Worm (Caenorhabditis elegans) whole organism, young adult: Measurements from ENCODE around the gene npp-27.

Experiments used
- B0035.1 ChIP-seq: sonication (generic microtip); optimal IDR thresholded peaks from 2 replicates; lab custom pipeline; 2016; ENCODE audit warnings: missing genetic modification characterization, mild to moderate bottlenecking, missing compliant biosample characterization, missing genotype, missing genetic modification reagents
- C06A6.2 ChIP-seq: fragments of 200-800 bp; sonication (Bioruptor generic); conservative IDR thresholded peaks from 2 replicates; pipeline ENCODE4 v1.3.6; 2022; ENCODE audit warnings: missing genetic modification characterization, missing compliant biosample characterization
- F22D6.2 ChIP-seq: sonication (generic microtip); optimal IDR thresholded peaks from 2 replicates; lab custom pipeline; 2016; ENCODE audit warnings: mild to moderate bottlenecking, missing genetic modification characterization, missing compliant biosample characterization
- F23B12.7 ChIP-seq: sonication (generic microtip); optimal IDR thresholded peaks from 2 replicates; lab custom pipeline; 2017; ENCODE audit warnings: missing genetic modification characterization, mild to moderate bottlenecking, missing compliant biosample characterization, antibody characterized with exemption, moderate library complexity; ENCODE audit not compliant: insufficient read depth
- F33H1.4 ChIP-seq: fragments of 200-800 bp; sonication (Bioruptor generic); IDR thresholded peaks from 2 replicates; pipeline ENCODE4 v1.3.6; 2022; ENCODE audit warnings: missing genetic modification reagents, missing genetic modification characterization, missing compliant biosample characterization
- F37B4.10 ChIP-seq: fragments of 200-800 bp; sonication (Bioruptor generic); IDR thresholded peaks from 2 replicates; pipeline ENCODE4 v1.3.6; 2022; ENCODE audit warnings: missing genetic modification characterization, missing compliant biosample characterization
- F49E8.2 ChIP-seq: sonication (generic microtip); optimal IDR thresholded peaks from 3 replicates; lab custom pipeline; 2017; ENCODE audit warnings: missing genetic modification characterization, mild to moderate bottlenecking, missing compliant biosample characterization, antibody characterized with exemption, moderate library complexity; ENCODE audit not compliant: insufficient read depth
- K11D2.4 ChIP-seq: fragments of 200-800 bp; sonication (Bioruptor generic); IDR thresholded peaks from 2 replicates; pipeline ENCODE4 v1.3.6; 2022; ENCODE audit warnings: missing genetic modification reagents, missing genetic modification characterization, missing compliant biosample characterization
- Y53F4B.3 ChIP-seq: fragments of 200-800 bp; sonication (Bioruptor generic); IDR thresholded peaks from 2 replicates; pipeline ENCODE4 v1.3.6; 2022; ENCODE audit warnings: missing genetic modification reagents, missing genetic modification characterization, missing compliant biosample characterization
- Y53G8AR.9 ChIP-seq: fragments of 200-800 bp; sonication (Bioruptor generic); conservative IDR thresholded peaks from 2 replicates; pipeline ENCODE4 v1.3.6; 2022; ENCODE audit warnings: missing genetic modification reagents, missing genetic modification characterization, missing compliant biosample characterization
- Y67H2A.10 ChIP-seq: fragments of 200-800 bp; sonication (Bioruptor generic); conservative IDR thresholded peaks from 2 replicates; pipeline ENCODE4 v1.3.6; 2022; ENCODE audit warnings: missing genetic modification reagents, missing genetic modification characterization, missing compliant biosample characterization
- ama-1 ChIP-seq, 3 experiments: fragments of 150-350 bp in 1 of 3; sonication (generic microtip) in 2 of 3; optimal IDR thresholded peaks; 2 replicates each; lab custom pipeline; 2014 to 2018; ENCODE audit warnings: missing biosample characterization in 2 of 3, missing genetic modification characterization in 2 of 3, missing genetic modification reagents in 2 of 3
- aptf-3 ChIP-seq: fragments of 200-800 bp; sonication (Bioruptor generic); IDR thresholded peaks from 2 replicates; pipeline ENCODE4 v1.3.6; 2022; ENCODE audit warnings: missing genetic modification characterization, missing compliant biosample characterization
- attf-6 ChIP-seq: fragments of 200-800 bp; sonication (Bioruptor generic); IDR thresholded peaks from 2 replicates; pipeline ENCODE4 v1.3.6; 2022; ENCODE audit warnings: missing genetic modification reagents, missing genetic modification characterization, missing compliant biosample characterization
- cebp-2 ChIP-seq: fragments of 200-800 bp; sonication (Bioruptor generic); IDR thresholded peaks from 2 replicates; pipeline ENCODE4 v1.3.6; 2022; ENCODE audit warnings: missing genetic modification characterization, missing compliant biosample characterization
- ceh-27 ChIP-seq: fragments of 200-800 bp; sonication (Bioruptor generic); optimal IDR thresholded peaks from 2 replicates; lab custom pipeline; 2018; ENCODE audit warnings: mild to moderate bottlenecking, missing genetic modification characterization, moderate library complexity, missing compliant biosample characterization
- ceh-58 ChIP-seq: fragments of 200-800 bp; sonication (Bioruptor generic); IDR thresholded peaks from 2 replicates; pipeline ENCODE4 v1.3.6; 2022; ENCODE audit warnings: missing genetic modification characterization, missing compliant biosample characterization
- chd-7 ChIP-seq: sonication (generic microtip); optimal IDR thresholded peaks from 2 replicates; lab custom pipeline; 2016; ENCODE audit warnings: mild to moderate bottlenecking, missing genetic modification characterization, moderate library complexity, missing compliant biosample characterization
- egrh-3 ChIP-seq: fragments of 200-800 bp; sonication (Bioruptor generic); IDR thresholded peaks from 2 replicates; pipeline ENCODE4 v1.3.6; 2022; ENCODE audit warnings: missing genetic modification reagents, missing genetic modification characterization, missing compliant biosample characterization
- fkh-3 ChIP-seq: sonication (generic microtip); optimal IDR thresholded peaks from 2 replicates; lab custom pipeline; 2016; ENCODE audit warnings: mild to moderate bottlenecking, missing genetic modification characterization, missing compliant biosample characterization
- gei-17 ChIP-seq: fragments of 200-800 bp; sonication (Bioruptor generic); optimal IDR thresholded peaks from 2 replicates; lab custom pipeline; 2018; ENCODE audit warnings: mild to moderate bottlenecking, missing genetic modification characterization, missing compliant biosample characterization
- him-1 ChIP-seq: sonication (generic microtip); optimal IDR thresholded peaks from 2 replicates; lab custom pipeline; 2016; ENCODE audit warnings: missing genotype, missing genetic modification reagents, missing genetic modification characterization, missing compliant biosample characterization
- hmg-20 ChIP-seq: fragments of 200-800 bp; sonication (Bioruptor generic); IDR thresholded peaks from 2 replicates; pipeline ENCODE4 v1.3.6; 2022; ENCODE audit warnings: missing genetic modification reagents, missing genetic modification characterization, missing compliant biosample characterization
- let-526 ChIP-seq: fragments of 200-800 bp; sonication (Bioruptor generic); IDR thresholded peaks from 2 replicates; pipeline ENCODE4 v1.3.6; 2022; ENCODE audit warnings: missing genetic modification reagents, missing genetic modification characterization, missing compliant biosample characterization
- lin-40 ChIP-seq: sonication (generic microtip); optimal IDR thresholded peaks from 2 replicates; lab custom pipeline; 2016; ENCODE audit warnings: missing genetic modification characterization, mild to moderate bottlenecking, missing compliant biosample characterization, missing genotype, missing genetic modification reagents
- lir-1 ChIP-seq: fragments of 200-800 bp; sonication (Bioruptor generic); conservative IDR thresholded peaks from 2 replicates; pipeline ENCODE4 v1.3.6; 2022; ENCODE audit warnings: missing genetic modification reagents, missing genetic modification characterization, missing compliant biosample characterization
- lsl-1 ChIP-seq: fragments of 200-800 bp; sonication (Bioruptor generic); optimal IDR thresholded peaks from 2 replicates; lab custom pipeline; 2018; ENCODE audit warnings: mild to moderate bottlenecking, missing genetic modification characterization, moderate library complexity, missing compliant biosample characterization
- madf-3 ChIP-seq: fragments of 200-800 bp; sonication (Bioruptor generic); IDR thresholded peaks from 2 replicates; pipeline ENCODE4 v1.3.6; 2022; ENCODE audit warnings: missing genetic modification reagents, missing genetic modification characterization, missing compliant biosample characterization
- madf-6 ChIP-seq: fragments of 200-800 bp; sonication (Bioruptor generic); IDR thresholded peaks from 2 replicates; pipeline ENCODE4 v1.3.6; 2022; ENCODE audit warnings: missing genetic modification reagents, missing genetic modification characterization, missing compliant biosample characterization
- nhr-27 ChIP-seq: fragments of 200-800 bp; sonication (Bioruptor generic); optimal IDR thresholded peaks from 2 replicates; lab custom pipeline; 2018; ENCODE audit warnings: mild to moderate bottlenecking, missing genetic modification characterization, moderate library complexity, missing compliant biosample characterization
- nhr-90 ChIP-seq: sonication (generic microtip); optimal IDR thresholded peaks from 2 replicates; lab custom pipeline; 2016; ENCODE audit warnings: missing genotype, mild to moderate bottlenecking, missing genetic modification characterization, missing compliant biosample characterization
- rcor-1 ChIP-seq: fragments of 200-800 bp; sonication (Bioruptor generic); IDR thresholded peaks from 2 replicates; pipeline ENCODE4 v1.3.6; 2022; ENCODE audit warnings: missing genetic modification reagents, missing genetic modification characterization, missing compliant biosample characterization
- repo-1 ChIP-seq: sonication (generic microtip); optimal IDR thresholded peaks from 2 replicates; lab custom pipeline; 2017; ENCODE audit warnings: mild to moderate bottlenecking, missing genetic modification characterization, missing compliant biosample characterization
- rpc-1 ChIP-seq, 2 experiments: fragments of 150-350 bp in 1 of 2; sonication (generic microtip) in 1 of 2; optimal IDR thresholded peaks; 2 replicates each; lab custom pipeline; 2014 to 2018; ENCODE audit warnings: missing biosample characterization in 1 of 2, missing genetic modification characterization in 1 of 2, missing genetic modification reagents in 1 of 2, missing genotype in 1 of 2
- sdz-38 ChIP-seq: sonication (generic microtip); optimal IDR thresholded peaks from 2 replicates; lab custom pipeline; 2016; ENCODE audit warnings: missing genotype, missing genetic modification characterization, missing compliant biosample characterization
- snpc-1.3 ChIP-seq: sonication (generic microtip); optimal IDR thresholded peaks from 2 replicates; lab custom pipeline; 2017; ENCODE audit warnings: missing genetic modification characterization, mild to moderate bottlenecking, missing compliant biosample characterization, antibody characterized with exemption, moderate library complexity, missing genotype, missing genetic modification reagents; ENCODE audit not compliant: insufficient read depth
- snpc-3.4 ChIP-seq: sonication (generic microtip); optimal IDR thresholded peaks from 2 replicates; lab custom pipeline; 2017; ENCODE audit warnings: missing genetic modification characterization, mild to moderate bottlenecking, missing compliant biosample characterization, antibody characterized with exemption, moderate library complexity, missing genotype, missing genetic modification reagents
- tlf-1 ChIP-seq: fragments of 200-800 bp; sonication (Bioruptor generic); optimal IDR thresholded peaks from 2 replicates; lab custom pipeline; 2018; ENCODE audit warnings: mild to moderate bottlenecking, missing genetic modification characterization, missing compliant biosample characterization
- unc-62 ChIP-seq: fragments of 150-350 bp; optimal IDR thresholded peaks from 2 replicates; lab custom pipeline; 2014; ENCODE audit warnings: missing biosample characterization, missing genetic modification reagents, missing genetic modification characterization
- zim-3 ChIP-seq: sonication (generic microtip); optimal IDR thresholded peaks from 2 replicates; lab custom pipeline; 2017; ENCODE audit warnings: mild to moderate bottlenecking, missing genetic modification characterization, moderate library complexity, missing compliant biosample characterization
- ztf-25 ChIP-seq: fragments of 200-800 bp; sonication (Bioruptor generic); IDR thresholded peaks from 2 replicates; pipeline ENCODE4 v1.3.6; 2022; ENCODE audit warnings: missing genetic modification reagents, missing genetic modification characterization, missing compliant biosample characterization
- ztf-26 ChIP-seq: sonication (generic microtip); optimal IDR thresholded peaks from 2 replicates; lab custom pipeline; 2017; ENCODE audit warnings: missing genetic modification characterization, missing compliant biosample characterization
- ztf-6 ChIP-seq: fragments of 200-800 bp; sonication (Bioruptor generic); IDR thresholded peaks from 2 replicates; pipeline ENCODE4 v1.3.6; 2022; ENCODE audit warnings: missing genetic modification reagents, missing genetic modification characterization, missing compliant biosample characterization

The npp-27 gene

DNA sequence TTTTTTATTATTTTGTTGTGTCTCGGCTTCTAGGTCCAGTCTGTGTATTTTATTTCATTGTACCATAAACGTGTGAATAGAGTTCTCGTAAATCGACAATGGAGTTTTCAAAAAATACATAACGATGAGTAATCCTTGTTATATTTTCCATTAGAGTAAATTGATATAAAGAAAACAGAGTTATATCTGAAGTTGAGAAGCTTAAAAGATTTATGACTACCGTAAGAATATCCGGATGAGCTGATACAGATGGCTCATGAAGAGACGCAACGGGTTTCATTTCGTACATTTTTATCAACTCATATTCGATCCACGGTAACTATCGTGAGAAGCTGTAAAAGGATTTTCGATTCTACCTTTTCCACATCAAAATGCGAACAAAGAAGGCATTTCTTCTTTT, 17.8 kb upstream of the npp-27 start, which contains the start of gene gcy-8:
Gene gcy-8, plus strand, starts transcription at position 301 of the 400 bp plus-strand sequence.
- TF ChIP-seq attf-6 (GFP tag; lab: Robert Waterston, UW), result no peak
- no peak for TF ChIP-seq ama-1 (optimal IDR thresholded peaks at IDR 0.05; lab: Kevin White, UChicago)
- no peak for TF ChIP-seq ama-1 (GFP tag; optimal IDR thresholded peaks at IDR 0.05; lab: Kevin White, UChicago)
- no peak for TF ChIP-seq F22D6.2
- no peak for TF ChIP-seq lir-1 (GFP tag; lab: Robert Waterston, UW)
- TF ChIP-seq hmg-20 (GFP tag; lab: Robert Waterston, UW), result no peak

DNA sequence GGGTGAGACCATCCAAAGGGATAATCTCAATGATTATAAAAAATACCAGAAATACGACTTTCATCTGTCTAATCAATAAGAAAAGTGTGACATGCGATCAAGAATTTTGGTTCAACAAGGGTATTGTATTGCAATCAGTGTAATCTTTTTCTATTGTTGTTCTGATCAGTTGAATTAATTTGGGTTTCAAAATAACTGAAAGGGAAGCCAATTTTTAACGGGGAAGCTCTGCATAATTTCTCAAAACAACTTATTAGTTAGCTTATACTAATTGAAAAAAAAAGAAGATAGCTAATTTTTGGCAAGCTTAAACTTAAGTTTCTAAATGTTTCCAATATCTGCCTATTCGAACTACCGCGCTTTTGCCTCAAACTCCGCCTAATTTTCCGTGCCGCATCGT, 17.2 kb upstream of the npp-27 start, which contains the start of gene C49H3.12:
Gene C49H3.12, minus strand, starts transcription at position 101 of the 400 bp plus-strand sequence.
- TF ChIP-seq madf-6 (no peak), gei-17 (no peak)

DNA sequence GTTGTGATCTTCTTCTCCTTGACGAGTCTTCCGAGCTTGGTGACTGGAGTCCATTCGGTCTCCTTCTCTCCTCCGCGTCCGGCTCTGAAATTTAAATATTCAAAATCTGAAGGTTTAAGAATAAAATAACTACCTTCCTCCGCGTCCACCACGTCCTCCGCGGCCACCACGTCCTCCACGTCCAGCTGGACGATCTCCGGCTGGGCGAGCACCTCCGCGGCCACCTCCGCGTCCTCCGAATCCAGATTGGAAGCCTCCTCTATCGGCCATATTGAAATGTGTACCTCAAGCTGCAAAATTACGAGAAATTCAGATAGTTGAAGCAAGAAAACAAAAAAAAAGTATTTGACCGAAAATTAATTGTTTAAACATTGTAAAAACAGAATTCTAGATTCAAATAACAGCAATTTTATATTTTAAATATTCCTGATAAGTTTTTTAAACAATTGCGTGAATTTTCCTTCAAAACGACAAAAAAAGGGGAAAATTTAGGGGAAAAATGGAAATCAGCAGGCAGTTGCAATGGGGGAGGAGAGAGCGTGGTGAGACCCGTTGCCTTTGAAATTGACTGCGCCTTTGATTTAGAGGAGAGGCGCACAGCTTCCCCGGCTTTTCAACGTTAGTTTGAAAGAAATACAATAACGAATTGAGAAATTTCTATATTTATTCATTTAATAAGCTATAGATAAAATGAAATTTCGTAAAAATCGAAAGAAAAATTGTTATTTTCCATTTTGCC, 16.2 kb upstream of the npp-27 start, which contains the start of gene rps-2:
Gene rps-2, minus strand, starts transcription at position 290 of the 739 bp plus-strand sequence.
- TF ChIP-seq C06A6.2 (GFP tag; lab: Robert Waterston, UW), result no peak
- TF ChIP-seq let-526, result no peak
- TF ChIP-seq Y53G8AR.9 (GFP tag; lab: Robert Waterston, UW), result no peak
- TF ChIP-seq tlf-1 (GFP tag; lab: Kevin White, UChicago), result no peak
- TF ChIP-seq him-1 (tag; lab: Kevin White, UChicago), result no peak
- no peak for TF ChIP-seq cebp-2 (GFP tag; lab: Robert Waterston, UW)
- peak; percentile 75 for TF ChIP-seq F33H1.4 (GFP tag; lab: Robert Waterston, UW)
- no peak for TF ChIP-seq sdz-38 (tag; lab: Kevin White, UChicago)
- no peak for TF ChIP-seq K11D2.4 (GFP tag; lab: Robert Waterston, UW)
- no peak for TF ChIP-seq unc-62 (GFP tag; lab: Kevin White, UChicago)
- TF ChIP-seq egrh-3 (GFP tag; lab: Robert Waterston, UW), result peak; percentile 81; the same call in 1 of the 2 replicates
- TF ChIP-seq F37B4.10 (GFP tag; lab: Robert Waterston, UW), result no peak
- no peak for TF ChIP-seq Y53F4B.3 (GFP tag; lab: Robert Waterston, UW)
- TF ChIP-seq ceh-27 (GFP tag; lab: Kevin White, UChicago), result no peak
- peak; percentile 19 for TF ChIP-seq snpc-3.4 (tag; lab: Kevin White, UChicago)
- TF ChIP-seq fkh-3 (tag; lab: Kevin White, UChicago), result no peak
- TF ChIP-seq zim-3 (tag; lab: Kevin White, UChicago), result no peak
- TF ChIP-seq lsl-1, result no peak
- TF ChIP-seq rcor-1 (GFP tag; lab: Robert Waterston, UW), result no peak
- TF ChIP-seq lin-40 (tag; lab: Kevin White, UChicago), result no peak
- TF ChIP-seq B0035.1 (tag; lab: Kevin White, UChicago), result no peak
- no peak for TF ChIP-seq ceh-58 (GFP tag; lab: Robert Waterston, UW)
- TF ChIP-seq snpc-1.3, result peak; percentile 28
- TF ChIP-seq chd-7 (tag; lab: Kevin White, UChicago), result no peak
- no peak for TF ChIP-seq ztf-26 (tag; lab: Kevin White, UChicago)
- TF ChIP-seq nhr-27 (tag; lab: Kevin White, UChicago), result no peak
- TF ChIP-seq attf-6 (GFP tag; lab: Robert Waterston, UW), result no peak
- peak; percentile 24 for TF ChIP-seq F23B12.7 (tag; lab: Kevin White, UChicago)
- no peak for TF ChIP-seq ztf-25 (GFP tag; lab: Robert Waterston, UW)
- TF ChIP-seq ztf-6 (GFP tag; lab: Robert Waterston, UW), result no peak
- TF ChIP-seq madf-3 (GFP tag; lab: Robert Waterston, UW), result no peak
- no peak for TF ChIP-seq rpc-1 (optimal IDR thresholded peaks at IDR 0.05; lab: Kevin White, UChicago)
- no peak for TF ChIP-seq rpc-1 (tag; optimal IDR thresholded peaks at IDR 0.05; lab: Kevin White, UChicago)
- TF ChIP-seq F49E8.2, result no peak
- no peak for TF ChIP-seq Y67H2A.10 (GFP tag; lab: Robert Waterston, UW)
- TF ChIP-seq repo-1 (tag; lab: Kevin White, UChicago), result no peak
- TF ChIP-seq aptf-3, result no peak
- no peak for TF ChIP-seq nhr-90 (tag; lab: Kevin White, UChicago)
- no peak for TF ChIP-seq ama-1 (optimal IDR thresholded peaks at IDR 0.05; lab: Kevin White, UChicago)
- TF ChIP-seq ama-1 (GFP tag; optimal IDR thresholded peaks at IDR 0.05; lab: Kevin White, UChicago), result no peak
